In the genomic region with DNA sequence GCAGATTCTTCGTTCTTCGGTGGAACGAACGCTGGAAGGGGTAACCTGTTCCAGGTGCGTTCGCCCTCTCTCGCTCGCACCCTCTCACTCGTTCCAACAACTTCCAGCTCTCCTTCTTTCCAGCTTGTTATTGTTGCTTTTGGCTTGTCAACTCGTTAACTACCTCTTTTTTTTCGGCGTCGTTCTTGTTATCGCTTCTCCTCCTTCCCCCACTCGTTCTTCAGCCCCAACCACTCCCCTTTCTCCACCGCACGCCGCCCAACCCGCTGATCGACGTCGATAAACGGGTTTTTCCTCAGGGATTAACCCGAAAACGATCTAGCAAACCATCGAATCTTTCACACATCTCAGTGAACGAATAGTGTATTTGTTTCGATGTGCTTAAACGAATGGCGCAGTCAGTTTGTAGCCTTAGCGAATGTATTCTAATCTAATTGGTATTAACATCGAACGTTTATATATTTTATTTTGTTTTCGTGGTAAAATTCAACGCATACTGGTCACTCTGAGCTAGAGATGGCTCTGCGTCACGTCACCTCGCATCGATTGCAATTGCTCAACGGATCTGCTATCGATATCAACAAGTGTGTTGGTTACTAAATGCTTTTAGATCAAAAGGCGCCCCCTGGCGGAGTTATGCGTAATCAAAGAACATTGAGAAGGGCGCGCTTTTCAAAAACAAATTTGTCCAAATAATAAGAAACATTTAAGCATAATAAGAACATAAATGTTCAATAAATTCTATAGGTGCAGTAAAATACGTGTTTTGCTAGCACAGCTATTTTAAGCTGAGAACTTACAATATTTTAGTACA, we compare ENCODE assay signal across 1 fruit fly cellular context.
TF ChIP-seq lines count a peak whose summit lies in the region.

TSS of gene fz4 (minus strand) at position 529 of the 814 bp plus-strand sequence.

TF ChIP-seq in whole organism, embryonic, 481 proteins besides CTCF, POLR2A, EP300 and RAD21 (continued from another document and continues in another):
- peak; percentile 78 for TF ChIP-seq BEAF-32 (GFP tag; optimal IDR thresholded peaks at IDR 0.05; lab: Kevin White, UChicago)
- TF ChIP-seq exex (tag; optimal IDR thresholded peaks at IDR 0.05; lab: Kevin White, UChicago): peak; percentile 55
- TF ChIP-seq CG12391 (tag; optimal IDR thresholded peaks at IDR 0.05; lab: Kevin White, UChicago): peak; percentile 5
- TF ChIP-seq CG7357 (GFP tag; IDR thresholded peaks at IDR 0.05; lab: Robert Waterston, UW): no peak
- TF ChIP-seq CG4730 (GFP tag; IDR thresholded peaks at IDR 0.05; lab: Robert Waterston, UW): no peak
- TF ChIP-seq Dp (GFP tag; optimal IDR thresholded peaks at IDR 0.05; lab: Kevin White, UChicago): peak; percentile 88
- peak; percentile 46 for TF ChIP-seq CG34376 (GFP tag; optimal IDR thresholded peaks at IDR 0.05; lab: Kevin White, UChicago)
- TF ChIP-seq CG12155 (GFP tag; optimal IDR thresholded peaks at IDR 0.05; lab: Kevin White, UChicago): peak; percentile 54
- TF ChIP-seq corto (GFP tag; optimal IDR thresholded peaks at IDR 0.05; lab: Kevin White, UChicago): peak; percentile 8
- peak; percentile 16 for TF ChIP-seq sug (tag; optimal IDR thresholded peaks at IDR 0.05; lab: Kevin White, UChicago)
- no peak for TF ChIP-seq pfk (GFP tag; optimal IDR thresholded peaks at IDR 0.05; lab: Kevin White, UChicago)
- no peak for TF ChIP-seq unpg (GFP tag; optimal IDR thresholded peaks at IDR 0.05; lab: Kevin White, UChicago)
- TF ChIP-seq NfI (GFP tag; optimal IDR thresholded peaks at IDR 0.05; lab: Kevin White, UChicago): no peak
- peak; percentile 22; the same call in 1 of the 2 replicates for TF ChIP-seq Rfx (GFP tag; IDR thresholded peaks at IDR 0.05; lab: Robert Waterston, UW)
- no peak for TF ChIP-seq H2.0 (GFP tag; IDR thresholded peaks at IDR 0.05; lab: Robert Waterston, UW)
- peak; percentile 73 for TF ChIP-seq Ets97D (GFP tag; optimal IDR thresholded peaks at IDR 0.05; lab: Kevin White, UChicago)
- TF ChIP-seq CG4617 (GFP tag; optimal IDR thresholded peaks at IDR 0.05; lab: Kevin White, UChicago; ENCODE audit: borderline replicate concordance): peak; percentile 69
- TF ChIP-seq E2f2 (GFP tag; IDR thresholded peaks at IDR 0.05; lab: Robert Waterston, UW): peak; percentile 96
- TF ChIP-seq nerfin-2 (GFP tag; IDR thresholded peaks at IDR 0.05; lab: Robert Waterston, UW; ENCODE audit: partially characterized antibody): peak; percentile 56
- TF ChIP-seq ase (GFP tag; IDR thresholded peaks at IDR 0.05; lab: Robert Waterston, UW): no peak
- TF ChIP-seq inv (GFP tag; IDR thresholded peaks at IDR 0.05; lab: Robert Waterston, UW; ENCODE audit: partially characterized antibody): peak; percentile 69
- TF ChIP-seq ken (GFP tag; IDR thresholded peaks at IDR 0.05; lab: Robert Waterston, UW): 0 out of 3 replicates have a peak, but pooled peaks have one; percentile 26
- TF ChIP-seq Kr (GFP tag; optimal IDR thresholded peaks at IDR 0.05; lab: Kevin White, UChicago): peak; percentile 13
- TF ChIP-seq CG31365 (tag; optimal IDR thresholded peaks at IDR 0.05; lab: Kevin White, UChicago): no peak
- TF ChIP-seq CG18764 (GFP tag; optimal IDR thresholded peaks at IDR 0.05; lab: Kevin White, UChicago): no peak
- TF ChIP-seq CG14965 (GFP tag; optimal IDR thresholded peaks at IDR 0.05; lab: Kevin White, UChicago; ENCODE audit: borderline replicate concordance): no peak
- TF ChIP-seq knrl (GFP tag; IDR thresholded peaks at IDR 0.05; lab: Robert Waterston, UW; ENCODE audit: partially characterized antibody): peak; percentile 76
- TF ChIP-seq Myb (GFP tag; optimal IDR thresholded peaks at IDR 0.05; lab: Kevin White, UChicago): peak; percentile 22
- TF ChIP-seq CG42726 (GFP tag; IDR thresholded peaks at IDR 0.05; lab: Robert Waterston, UW; ENCODE audit: partially characterized antibody): peak; percentile 80
- peak; percentile 35 for TF ChIP-seq Deaf1 (tag; optimal IDR thresholded peaks at IDR 0.05; lab: Kevin White, UChicago)
- TF ChIP-seq CG14710 (tag; optimal IDR thresholded peaks at IDR 0.05; lab: Kevin White, UChicago): peak; percentile 57
- TF ChIP-seq croc (GFP tag; conservative IDR thresholded peaks at IDR 0.05; lab: Robert Waterston, UW): no peak
- TF ChIP-seq CG9437 (GFP tag; optimal IDR thresholded peaks at IDR 0.05; lab: Kevin White, UChicago): peak; percentile 63
- TF ChIP-seq pan (optimal IDR thresholded peaks at IDR 0.05; lab: Kevin White, UChicago): no peak
- no peak for TF ChIP-seq pan (GFP tag; optimal IDR thresholded peaks at IDR 0.05 in 1 of 2, IDR thresholded peaks at IDR 0.05 in 1 of 2)
- peak; percentile 34; the same call in 1 of the 2 replicates for TF ChIP-seq MBD-R2 (GFP tag; IDR thresholded peaks at IDR 0.05; lab: Robert Waterston, UW)
- no peak for TF ChIP-seq CG18599 (GFP tag; optimal IDR thresholded peaks at IDR 0.05; lab: Kevin White, UChicago)
- peak; percentile 76 for TF ChIP-seq MESR4 (GFP tag; optimal IDR thresholded peaks at IDR 0.05; lab: Kevin White, UChicago)
- TF ChIP-seq CG3847 (GFP tag; IDR thresholded peaks at IDR 0.05; lab: Robert Waterston, UW): peak; percentile 47; the same call in 1 of the 2 replicates
- peak; percentile 58 for TF ChIP-seq stwl (tag; optimal IDR thresholded peaks at IDR 0.05; lab: Kevin White, UChicago)
- TF ChIP-seq Doc3 (GFP tag; IDR thresholded peaks at IDR 0.05; lab: Robert Waterston, UW; ENCODE audit: partially characterized antibody): peak; percentile 53; the same call in 2 of the 3 replicates
- TF ChIP-seq CG8924 (tag; optimal IDR thresholded peaks at IDR 0.05; lab: Kevin White, UChicago): peak; percentile 27
- no peak for TF ChIP-seq CG15479 (GFP tag; optimal IDR thresholded peaks at IDR 0.05; lab: Kevin White, UChicago)
- TF ChIP-seq tx (GFP tag; optimal IDR thresholded peaks at IDR 0.05; lab: Kevin White, UChicago): no peak
- TF ChIP-seq YL-1 (GFP tag; optimal IDR thresholded peaks at IDR 0.05; lab: Kevin White, UChicago): peak; percentile 76
- peak; percentile 45 for TF ChIP-seq gro (GFP tag; optimal IDR thresholded peaks at IDR 0.05; lab: Kevin White, UChicago)
- TF ChIP-seq CG13296 (GFP tag; optimal IDR thresholded peaks at IDR 0.05; lab: Kevin White, UChicago): no peak
- TF ChIP-seq scrt (GFP tag; optimal IDR thresholded peaks at IDR 0.05; lab: Kevin White, UChicago): peak; percentile 38
- no peak for TF ChIP-seq peb (GFP tag; IDR thresholded peaks at IDR 0.05; lab: Robert Waterston, UW)
- TF ChIP-seq Dll (GFP tag; IDR thresholded peaks at IDR 0.05; lab: Robert Waterston, UW; ENCODE audit: partially characterized antibody): peak; percentile 78
- TF ChIP-seq Trl (optimal IDR thresholded peaks at IDR 0.05; lab: Kevin White, UChicago): peak in 1 of 2 experiments; percentile 19
- no peak for TF ChIP-seq Trl (GFP tag; optimal IDR thresholded peaks at IDR 0.05; lab: Kevin White, UChicago)
- peak; percentile 35 for TF ChIP-seq Fer1 (GFP tag; optimal IDR thresholded peaks at IDR 0.05; lab: Kevin White, UChicago)
- TF ChIP-seq dpn (GFP tag; optimal IDR thresholded peaks at IDR 0.05; lab: Kevin White, UChicago): no peak
- no peak for TF ChIP-seq CG2202 (tag; optimal IDR thresholded peaks at IDR 0.05; lab: Kevin White, UChicago)
- peak; percentile 42 for TF ChIP-seq pros (GFP tag; optimal IDR thresholded peaks at IDR 0.05; lab: Kevin White, UChicago)
- no peak for TF ChIP-seq CG17361 (GFP tag; IDR thresholded peaks at IDR 0.05; lab: Robert Waterston, UW)
- TF ChIP-seq hbn (GFP tag; IDR thresholded peaks at IDR 0.05; lab: Robert Waterston, UW; ENCODE audit: partially characterized antibody): peak; percentile 57; the same call in 1 of the 2 replicates
- TF ChIP-seq abd-A (tag; optimal IDR thresholded peaks at IDR 0.05; lab: Kevin White, UChicago): no peak
- no peak for TF ChIP-seq Blimp-1 (GFP tag; optimal IDR thresholded peaks at IDR 0.05; lab: Kevin White, UChicago)
- TF ChIP-seq Dref (GFP tag; IDR thresholded peaks at IDR 0.05; lab: Robert Waterston, UW): peak; percentile 88
- TF ChIP-seq Atf3 (GFP tag; optimal IDR thresholded peaks at IDR 0.05; lab: Kevin White, UChicago): peak; percentile 30
- no peak for TF ChIP-seq CG11696 (GFP tag; IDR thresholded peaks at IDR 0.05; lab: Robert Waterston, UW)
- no peak for TF ChIP-seq CG9817 (tag; optimal IDR thresholded peaks at IDR 0.05; lab: Kevin White, UChicago)
- TF ChIP-seq lab (GFP tag; optimal IDR thresholded peaks at IDR 0.05; lab: Kevin White, UChicago): peak; percentile 22
- peak; percentile 60 for TF ChIP-seq Aef1 (GFP tag; IDR thresholded peaks at IDR 0.05; lab: Robert Waterston, UW)
- TF ChIP-seq amos (GFP tag; IDR thresholded peaks at IDR 0.05; lab: Robert Waterston, UW; ENCODE audit: partially characterized antibody): peak; percentile 87
- TF ChIP-seq CG30431 (GFP tag; optimal IDR thresholded peaks at IDR 0.05; lab: Kevin White, UChicago): no peak
- TF ChIP-seq kni (GFP tag; optimal IDR thresholded peaks at IDR 0.05; lab: Kevin White, UChicago): peak; percentile 9
- peak; percentile 27 for TF ChIP-seq sens (GFP tag; lab: Kevin White, UChicago)
- no peak for TF ChIP-seq mam (GFP tag; optimal IDR thresholded peaks at IDR 0.05; lab: Kevin White, UChicago)
- TF ChIP-seq tna (GFP tag; IDR thresholded peaks at IDR 0.05; lab: Robert Waterston, UW; ENCODE audit: partially characterized antibody): peak; percentile 51; the same call in 1 of the 2 replicates
- TF ChIP-seq CG12769 (tag; optimal IDR thresholded peaks at IDR 0.05; lab: Kevin White, UChicago): peak; percentile 91
- peak in 1 of 2 experiments; percentile 4 for TF ChIP-seq insv (GFP tag; optimal IDR thresholded peaks at IDR 0.05; lab: Kevin White, UChicago)
- TF ChIP-seq CG13287 (GFP tag; IDR thresholded peaks at IDR 0.05; lab: Robert Waterston, UW; ENCODE audit: partially characterized antibody): peak; percentile 83
- no peak for TF ChIP-seq CG15073 (GFP tag; optimal IDR thresholded peaks at IDR 0.05; lab: Kevin White, UChicago)
- TF ChIP-seq GATAe (GFP tag; conservative IDR thresholded peaks at IDR 0.05; lab: Robert Waterston, UW): peak; percentile 64; the same call in 1 of the 2 replicates
- TF ChIP-seq Drgx (GFP tag; IDR thresholded peaks at IDR 0.05; lab: Robert Waterston, UW): no peak
- TF ChIP-seq CG10267 (tag; optimal IDR thresholded peaks at IDR 0.05; lab: Kevin White, UChicago): peak; percentile 37
- TF ChIP-seq HLH4C (GFP tag; IDR thresholded peaks at IDR 0.05; lab: Robert Waterston, UW; ENCODE audit: partially characterized antibody): peak; percentile 65
- no peak for TF ChIP-seq Bdp1 (GFP tag; optimal IDR thresholded peaks at IDR 0.05; lab: Kevin White, UChicago)
- peak; percentile 80 for TF ChIP-seq CG16813 (GFP tag; IDR thresholded peaks at IDR 0.05; lab: Robert Waterston, UW; ENCODE audit: partially characterized antibody)
- no peak for TF ChIP-seq Hr3 (GFP tag; optimal IDR thresholded peaks at IDR 0.05; lab: Kevin White, UChicago)
- peak; percentile 46; the same call in 1 of the 3 replicates for TF ChIP-seq row (GFP tag; IDR thresholded peaks at IDR 0.05; lab: Robert Waterston, UW)
- TF ChIP-seq Ets65A (GFP tag; lab: Kevin White, UChicago): no peak
- peak; percentile 63 for TF ChIP-seq Sin3A (optimal IDR thresholded peaks at IDR 0.05; lab: Kevin White, UChicago)
- TF ChIP-seq Scr (GFP tag; IDR thresholded peaks at IDR 0.05; lab: Robert Waterston, UW; ENCODE audit: partially characterized antibody): peak; percentile 80
- no peak for TF ChIP-seq gem (tag; optimal IDR thresholded peaks at IDR 0.05; lab: Kevin White, UChicago)
- TF ChIP-seq Taf1 (GFP tag; IDR thresholded peaks at IDR 0.05; lab: Robert Waterston, UW): no peak
- TF ChIP-seq HmgZ (tag; optimal IDR thresholded peaks at IDR 0.05; lab: Kevin White, UChicago): no peak
- TF ChIP-seq CG17829 (tag; optimal IDR thresholded peaks at IDR 0.05; lab: Kevin White, UChicago): peak; percentile 1
- no peak for TF ChIP-seq Mes4 (GFP tag; optimal IDR thresholded peaks at IDR 0.05; lab: Kevin White, UChicago)
- TF ChIP-seq gfzf (GFP tag; optimal IDR thresholded peaks at IDR 0.05; lab: Kevin White, UChicago): peak; percentile 63
- TF ChIP-seq CG2116 (GFP tag; optimal IDR thresholded peaks at IDR 0.05; lab: Kevin White, UChicago): peak; percentile 65
- TF ChIP-seq sc (optimal IDR thresholded peaks at IDR 0.05; lab: Kevin White, UChicago): no peak
- TF ChIP-seq sc (GFP tag; optimal IDR thresholded peaks at IDR 0.05; lab: Kevin White, UChicago): no peak
- TF ChIP-seq Abd-B (GFP tag; optimal IDR thresholded peaks at IDR 0.05; lab: Kevin White, UChicago): no peak
- TF ChIP-seq repo (GFP tag; optimal IDR thresholded peaks at IDR 0.05; lab: Kevin White, UChicago): no peak
- TF ChIP-seq vnd (GFP tag; IDR thresholded peaks at IDR 0.05; lab: Robert Waterston, UW; ENCODE audit: partially characterized antibody): peak; percentile 58
- peak; percentile 22; the same call in 1 of the 2 replicates for TF ChIP-seq CG32772 (GFP tag; IDR thresholded peaks at IDR 0.05; lab: Robert Waterston, UW)
- no peak for TF ChIP-seq ssp (GFP tag; IDR thresholded peaks at IDR 0.05; lab: Robert Waterston, UW)
- no peak for TF ChIP-seq ro (GFP tag; IDR thresholded peaks at IDR 0.05; lab: Robert Waterston, UW)
- peak; percentile 11 for TF ChIP-seq CG33557 (GFP tag; optimal IDR thresholded peaks at IDR 0.05; lab: Kevin White, UChicago)
- TF ChIP-seq slp2 (GFP tag; optimal IDR thresholded peaks at IDR 0.05; lab: Kevin White, UChicago): no peak
- TF ChIP-seq Elba2 (GFP tag; optimal IDR thresholded peaks at IDR 0.05; lab: Kevin White, UChicago): peak; percentile 18
- TF ChIP-seq Eip74EF (GFP tag; optimal IDR thresholded peaks at IDR 0.05; lab: Kevin White, UChicago): no peak
- peak; percentile 69; the same call in 1 of the 3 replicates for TF ChIP-seq mld (GFP tag; IDR thresholded peaks at IDR 0.05; lab: Robert Waterston, UW; ENCODE audit: partially characterized antibody)
- TF ChIP-seq CG3838 (GFP tag; optimal IDR thresholded peaks at IDR 0.05; lab: Kevin White, UChicago): no peak
- peak; percentile 63 for TF ChIP-seq Med (GFP tag; lab: Kevin White, UChicago)
- peak; percentile 84 for TF ChIP-seq bbx (GFP tag; IDR thresholded peaks at IDR 0.05; lab: Robert Waterston, UW; ENCODE audit: partially characterized antibody)
- TF ChIP-seq Lhr (GFP tag; optimal IDR thresholded peaks at IDR 0.05; lab: Kevin White, UChicago): peak; percentile 55
- TF ChIP-seq so (GFP tag; IDR thresholded peaks at IDR 0.05; lab: Robert Waterston, UW): no peak
- TF ChIP-seq CG5180 (GFP tag; optimal IDR thresholded peaks at IDR 0.05; lab: Kevin White, UChicago): no peak
- no peak for TF ChIP-seq CG10979 (tag; optimal IDR thresholded peaks at IDR 0.05; lab: Kevin White, UChicago)
- TF ChIP-seq CG6272 (GFP tag; IDR thresholded peaks at IDR 0.05; lab: Robert Waterston, UW): no peak
- peak; percentile 98 for TF ChIP-seq crol (GFP tag; IDR thresholded peaks at IDR 0.05; lab: Robert Waterston, UW)
- peak; percentile 61 for TF ChIP-seq ftz-f1 (GFP tag; optimal IDR thresholded peaks at IDR 0.05; lab: Kevin White, UChicago)
- TF ChIP-seq CG16815 (GFP tag; optimal IDR thresholded peaks at IDR 0.05; lab: Kevin White, UChicago): no peak
